Worm (Caenorhabditis elegans): ENCODE results near the gene T24A6.16.

DNA sequence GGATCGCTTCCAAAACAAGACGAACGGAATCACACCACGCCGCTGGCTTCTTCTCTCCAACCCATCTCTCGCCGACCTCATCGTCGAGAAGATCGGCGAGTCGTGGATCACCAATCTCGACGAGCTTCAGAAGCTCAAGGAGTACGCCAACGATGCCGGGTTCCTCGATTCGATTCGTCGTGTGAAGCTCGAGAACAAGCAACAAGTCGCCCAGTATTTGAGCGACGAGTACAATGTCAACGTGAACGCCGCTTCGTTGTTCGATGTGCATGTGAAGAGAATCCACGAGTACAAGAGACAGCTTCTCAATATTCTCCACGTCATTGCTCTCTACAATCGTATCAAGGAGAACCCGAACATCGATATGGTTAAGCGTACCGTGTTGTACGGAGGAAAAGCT, 20.9 kb upstream of the T24A6.16 start:
- TF ChIP-seq lin-39 (tag; optimal IDR thresholded peaks at IDR 0.05) (no peak), ceh-32 (tag; optimal IDR thresholded peaks at IDR 0.05; ENCODE audit: poor library complexity) (no peak), nhr-11 (tag; optimal IDR thresholded peaks at IDR 0.05) (no peak), snpc-4 (tag; optimal IDR thresholded peaks at IDR 0.05) (no peak), egl-27 (tag; optimal IDR thresholded peaks at IDR 0.05) (no peak), jun-1 (tag; optimal IDR thresholded peaks at IDR 0.05) (no peak), F37D6.2 (tag; optimal IDR thresholded peaks at IDR 0.05) (no peak), lsy-2 (tag; optimal IDR thresholded peaks at IDR 0.05) (no peak), nhr-28 (tag; optimal IDR thresholded peaks at IDR 0.05) (no peak)

All from whole organism, L4 larva.